Fruit fly (Drosophila melanogaster) whole organism, embryonic: Measurements from ENCODE around the gene CG17325.
A peak's percentile ranks its signal among the peaks of the same experiment; 100 is the strongest.

Source experiments
- Atf-2 ChIP-seq: fragments of 200-800 bp; sonication (Bioruptor generic); optimal IDR thresholded peaks from 2 replicates; lab custom pipeline; 2016; ENCODE audit warnings: missing biosample characterization, missing genetic modification characterization
- Atf6 ChIP-seq: fragments of 200-800 bp; sonication (Bioruptor generic); IDR thresholded peaks from 2 replicates; pipeline ENCODE4 v1.3.6; 2022; ENCODE audit warnings: missing biosample characterization, missing genetic modification characterization
- Blimp-1 ChIP-seq: fragments of 200-800 bp; sonication (Bioruptor generic); optimal IDR thresholded peaks from 3 replicates; lab custom pipeline; 2018; ENCODE audit warnings: missing biosample characterization, missing genetic modification characterization, mild to moderate bottlenecking, moderate library complexity, missing genetic modification reagents
- CG1024 ChIP-seq: fragments of 200-800 bp; sonication (Bioruptor generic); IDR thresholded peaks from 2 replicates; pipeline ENCODE4 v1.3.6; 2022; ENCODE audit warnings: missing biosample characterization, missing genetic modification characterization
- CG10543 ChIP-seq: fragments of 200-800 bp; sonication (Bioruptor generic); optimal IDR thresholded peaks from 3 replicates; lab custom pipeline; 2017; ENCODE audit warnings: missing biosample characterization, mild to moderate bottlenecking, missing genetic modification characterization, moderate library complexity
- CG10959 ChIP-seq: fragments of 200-800 bp; sonication (Bioruptor generic); IDR thresholded peaks from 2 replicates; pipeline ENCODE4 v1.3.6; 2022; ENCODE audit warnings: missing biosample characterization, missing genetic modification characterization
- CG12769 ChIP-seq: fragments of 200-800 bp; sonication (Bioruptor generic); optimal IDR thresholded peaks from 2 replicates; lab custom pipeline; 2019; ENCODE audit warnings: missing biosample characterization, mild to moderate bottlenecking, missing genetic modification characterization, moderate library complexity
- CG13123 ChIP-seq: fragments of 200-800 bp; sonication (Bioruptor generic); optimal IDR thresholded peaks from 2 replicates; lab custom pipeline; 2016; ENCODE audit warnings: missing biosample characterization, missing genetic modification characterization
- CG13287 ChIP-seq: fragments of 200-800 bp; sonication (Bioruptor generic); IDR thresholded peaks from 2 replicates; pipeline ENCODE4 v1.3.6; 2022; ENCODE audit warnings: missing biosample characterization, missing genetic modification characterization; ENCODE audit not compliant: partially characterized antibody
- CG14667 ChIP-seq: fragments of 200-800 bp; sonication (Bioruptor generic); IDR thresholded peaks from 2 replicates; pipeline ENCODE4 v1.3.6; 2022; ENCODE audit warnings: missing biosample characterization, missing genetic modification characterization
- CG15269 ChIP-seq: fragments of 200-800 bp; sonication (Bioruptor generic); optimal IDR thresholded peaks from 2 replicates; lab custom pipeline; 2018; ENCODE audit warnings: missing biosample characterization, mild to moderate bottlenecking, missing genetic modification characterization, moderate library complexity
- CG17359 ChIP-seq: fragments of 200-800 bp; sonication (Bioruptor generic); optimal IDR thresholded peaks from 3 replicates; lab custom pipeline; 2018; ENCODE audit warnings: missing biosample characterization, mild to moderate bottlenecking, missing genetic modification characterization, moderate library complexity
- CG17361 ChIP-seq: fragments of 200-800 bp; sonication (Bioruptor generic); IDR thresholded peaks from 3 replicates; pipeline ENCODE4 v1.3.6; 2022; ENCODE audit warnings: missing biosample characterization, missing genetic modification characterization
- CG31224 ChIP-seq: fragments of 200-800 bp; sonication (Bioruptor generic); IDR thresholded peaks from 2 replicates; pipeline ENCODE4 v1.3.6; 2022; ENCODE audit warnings: missing biosample characterization, missing genetic modification characterization
- CG31365 ChIP-seq: fragments of 200-800 bp; sonication (Bioruptor generic); optimal IDR thresholded peaks from 2 replicates; lab custom pipeline; 2018; ENCODE audit warnings: missing biosample characterization, mild to moderate bottlenecking, missing genetic modification characterization
- CG32767 ChIP-seq: fragments of 200-800 bp; sonication (Bioruptor generic); IDR thresholded peaks from 2 replicates; pipeline ENCODE4 v1.3.6; 2022; ENCODE audit warnings: missing biosample characterization, missing genetic modification characterization
- CG3281 ChIP-seq: fragments of 200-800 bp; sonication (Bioruptor generic); optimal IDR thresholded peaks from 3 replicates; lab custom pipeline; 2017; ENCODE audit warnings: missing biosample characterization, mild to moderate bottlenecking, missing genetic modification characterization
- CG8290 ChIP-seq, 3 experiments: fragments of 200-800 bp; sonication (Bioruptor generic); optimal IDR thresholded peaks; 2 replicates each; lab custom pipeline; 2016 to 2019; ENCODE audit warnings: missing biosample characterization in 3 of 3, missing genetic modification characterization in 3 of 3, mild to moderate bottlenecking in 2 of 3, moderate library complexity in 1 of 3
- CG8765 ChIP-seq: fragments of 200-800 bp; sonication (Bioruptor generic); IDR thresholded peaks from 2 replicates; pipeline ENCODE4 v1.3.6; 2022; ENCODE audit warnings: missing biosample characterization, missing genetic modification characterization
- CHES-1-like ChIP-seq: fragments of 200-800 bp; sonication (Bioruptor generic); optimal IDR thresholded peaks from 2 replicates; lab custom pipeline; 2016; ENCODE audit warnings: missing biosample characterization, missing genetic modification characterization
- CrebB ChIP-seq: fragments of 200-800 bp; sonication (Bioruptor generic); optimal IDR thresholded peaks from 3 replicates; lab custom pipeline; 2018; ENCODE audit warnings: missing biosample characterization, mild to moderate bottlenecking, missing genetic modification characterization
- Dek ChIP-seq: fragments of 200-800 bp; sonication (Bioruptor generic); optimal IDR thresholded peaks from 3 replicates; lab custom pipeline; 2019; ENCODE audit warnings: missing biosample characterization, mild to moderate bottlenecking, missing genetic modification characterization, moderate library complexity
- E2f1 ChIP-seq: fragments of 200-800 bp; sonication (Bioruptor generic); IDR thresholded peaks from 2 replicates; pipeline ENCODE4 v1.3.6; 2022; ENCODE audit warnings: missing biosample characterization, missing genetic modification characterization
- HLH3B ChIP-seq: fragments of 200-800 bp; sonication (Bioruptor generic); IDR thresholded peaks from 2 replicates; pipeline ENCODE4 v1.3.6; 2022; ENCODE audit warnings: missing biosample characterization, missing genetic modification characterization
- NC2α ChIP-seq: fragments of 200-800 bp; sonication (Bioruptor generic); optimal IDR thresholded peaks from 2 replicates; lab custom pipeline; 2016; ENCODE audit warnings: missing biosample characterization, missing genetic modification characterization
- NfI ChIP-seq: fragments of 200-800 bp; sonication (Bioruptor generic); optimal IDR thresholded peaks from 3 replicates; lab custom pipeline; 2018; ENCODE audit warnings: missing biosample characterization, mild to moderate bottlenecking, missing genetic modification characterization, moderate library complexity
- Rfx ChIP-seq: fragments of 200-800 bp; sonication (Bioruptor generic); IDR thresholded peaks from 2 replicates; pipeline ENCODE4 v1.3.6; 2022; ENCODE audit warnings: missing biosample characterization, missing genetic modification characterization
- Sry-β ChIP-seq: fragments of 200-800 bp; sonication (Bioruptor generic); optimal IDR thresholded peaks from 2 replicates; lab custom pipeline; 2018; ENCODE audit warnings: missing biosample characterization, mild to moderate bottlenecking, missing genetic modification characterization, moderate library complexity
- amos ChIP-seq: fragments of 200-800 bp; sonication (Bioruptor generic); IDR thresholded peaks from 2 replicates; pipeline ENCODE4 v1.3.6; 2022; ENCODE audit warnings: missing biosample characterization, missing genetic modification characterization; ENCODE audit not compliant: partially characterized antibody
- aop ChIP-seq: fragments of 200-800 bp; sonication (Bioruptor generic); IDR thresholded peaks from 2 replicates; pipeline ENCODE4 v1.3.6; 2022; ENCODE audit warnings: missing biosample characterization, missing genetic modification characterization
- bowl ChIP-seq: fragments of 200-800 bp; sonication (Bioruptor generic); IDR thresholded peaks from 2 replicates; pipeline ENCODE4 v1.3.6; 2022; ENCODE audit warnings: missing biosample characterization, missing genetic modification characterization
- cg ChIP-seq: fragments of 200-800 bp; sonication (Bioruptor generic); optimal IDR thresholded peaks from 3 replicates; lab custom pipeline; 2019; ENCODE audit warnings: missing biosample characterization, mild to moderate bottlenecking, missing genetic modification characterization, moderate library complexity
- chinmo ChIP-seq: fragments of 200-800 bp; sonication (Bioruptor generic); IDR thresholded peaks from 4 replicates; pipeline ENCODE4 v1.3.6; 2022; ENCODE audit warnings: missing biosample characterization, missing genetic modification characterization; ENCODE audit not compliant: partially characterized antibody
- ci ChIP-seq: fragments of 200-800 bp; sonication (Bioruptor generic); IDR thresholded peaks from 3 replicates; pipeline ENCODE4 v1.3.6; 2022; ENCODE audit warnings: missing biosample characterization, missing genetic modification characterization
- corto ChIP-seq: fragments of 200-800 bp; sonication (Bioruptor generic); optimal IDR thresholded peaks from 2 replicates; lab custom pipeline; 2016; ENCODE audit warnings: missing biosample characterization, mild to moderate bottlenecking, missing genetic modification characterization, moderate library complexity
- hkb ChIP-seq, 2 experiments: fragments of 200-800 bp in 1 of 2; fragments of >200 bp in 1 of 2; sonication (Bioruptor generic) in 1 of 2; IDR thresholded peaks in 1 of 2; optimal IDR thresholded peaks in 1 of 2; 2 replicates each; pipeline versions ENCODE4 v1.3.6 to Lab custom; 2017 to 2022; ENCODE audit warnings: missing biosample characterization in 1 of 2, missing genetic modification characterization in 1 of 2
- kay ChIP-seq: fragments of 200-800 bp; sonication (Bioruptor generic); optimal IDR thresholded peaks from 2 replicates; lab custom pipeline; 2016; ENCODE audit warnings: missing biosample characterization, missing genetic modification characterization
- lbe ChIP-seq: fragments of 200-800 bp; sonication (Bioruptor generic); optimal IDR thresholded peaks from 2 replicates; lab custom pipeline; 2016; ENCODE audit warnings: missing biosample characterization, mild to moderate bottlenecking, missing genetic modification characterization
- mirr ChIP-seq: fragments of 200-800 bp; sonication (Bioruptor generic); optimal IDR thresholded peaks from 3 replicates; lab custom pipeline; 2018; ENCODE audit warnings: missing biosample characterization, mild to moderate bottlenecking, missing genetic modification characterization
- mld ChIP-seq: fragments of 200-800 bp; sonication (Bioruptor generic); IDR thresholded peaks from 3 replicates; pipeline ENCODE4 v1.3.6; 2022; ENCODE audit warnings: missing biosample characterization, missing genetic modification characterization; ENCODE audit not compliant: partially characterized antibody
- nom ChIP-seq: fragments of 200-800 bp; sonication (Bioruptor generic); optimal IDR thresholded peaks from 2 replicates; lab custom pipeline; 2017; ENCODE audit warnings: missing biosample characterization, missing genetic modification characterization, mild to moderate bottlenecking, moderate library complexity, missing genetic modification reagents
- oc ChIP-seq: fragments of 200-800 bp; sonication (Bioruptor generic); optimal IDR thresholded peaks from 2 replicates; lab custom pipeline; 2018; ENCODE audit warnings: missing biosample characterization, mild to moderate bottlenecking, missing genetic modification characterization, moderate library complexity
- row ChIP-seq: fragments of 200-800 bp; sonication (Bioruptor generic); IDR thresholded peaks from 3 replicates; pipeline ENCODE4 v1.3.6; 2022; ENCODE audit warnings: missing biosample characterization, missing genetic modification characterization
- sd ChIP-seq: fragments of 200-800 bp; sonication (Bioruptor generic); optimal IDR thresholded peaks from 3 replicates; lab custom pipeline; 2018; ENCODE audit warnings: missing biosample characterization, mild to moderate bottlenecking, missing genetic modification characterization, moderate library complexity
- vvl ChIP-seq: fragments of 200-800 bp; sonication (Bioruptor generic); IDR thresholded peaks from 2 replicates; pipeline ENCODE4 v1.3.6; 2022; ENCODE audit warnings: missing biosample characterization, missing genetic modification characterization
- wek ChIP-seq: fragments of 200-800 bp; sonication (Bioruptor generic); optimal IDR thresholded peaks from 3 replicates; lab custom pipeline; 2018; ENCODE audit warnings: missing biosample characterization, mild to moderate bottlenecking, missing genetic modification characterization, moderate library complexity
- zf30C ChIP-seq: fragments of 200-800 bp; sonication (Bioruptor generic); optimal IDR thresholded peaks from 3 replicates; lab custom pipeline; 2018; ENCODE audit warnings: missing biosample characterization, mild to moderate bottlenecking, missing genetic modification characterization

CG17325 gene

DNA sequence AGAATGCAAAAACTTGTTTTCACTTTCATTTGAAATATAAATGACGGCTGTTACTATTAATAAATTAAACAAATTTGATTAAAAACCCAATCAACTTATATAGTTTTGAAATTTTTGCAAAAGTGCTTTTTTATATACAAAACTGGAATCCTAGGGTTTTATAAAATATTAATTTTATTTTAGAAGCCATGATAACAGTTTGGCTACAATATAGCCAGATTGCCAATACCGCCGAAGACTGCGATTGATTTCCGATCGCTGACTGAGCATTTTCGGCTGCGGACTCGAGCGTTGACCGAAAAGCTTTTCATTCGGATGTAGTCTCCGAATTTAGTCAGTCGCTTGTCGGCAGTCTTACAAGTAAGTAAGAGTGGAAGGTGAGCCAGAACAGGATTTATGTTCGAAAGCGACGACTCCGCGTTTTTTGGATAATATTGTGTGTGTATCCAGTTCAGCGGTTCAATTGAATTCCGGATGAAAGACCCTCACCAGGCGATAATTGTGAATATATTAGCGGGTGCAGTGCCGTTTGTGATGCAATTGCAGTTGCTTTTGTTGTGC lies 10.9 kb downstream of the CG17325 start, which contains the start of gene Ugt36D1:
Gene Ugt36D1 (plus strand): TSS at position 306 of the 561 bp plus-strand sequence.
- TF ChIP-seq CG14667 (no peak), Atf6 (0 out of 2 replicates have a peak, but pooled peaks have one; percentile 12), vvl (GFP tag; lab: Robert Waterston, UW) (0 out of 2 replicates have a peak, but pooled peaks have one; percentile 37), Dek (tag; lab: Kevin White, UChicago) (peak; percentile 11), nom (peak; percentile 15), chinmo (peak; percentile 81; the same call in 2 of the 4 replicates), CG10959 (GFP tag; lab: Robert Waterston, UW) (no peak), corto (GFP tag; lab: Kevin White, UChicago) (peak; percentile 4), wek (GFP tag; lab: Kevin White, UChicago) (peak; percentile 8), CG1024 (GFP tag; lab: Robert Waterston, UW) (no peak), CG8290 (GFP tag; optimal IDR thresholded peaks at IDR 0.05; lab: Kevin White, UChicago) (no peak), CG8290 (tag; optimal IDR thresholded peaks at IDR 0.05; lab: Kevin White, UChicago) (peak in 1 of 2 experiments; percentile 47), CG12769 (tag; lab: Kevin White, UChicago) (peak; percentile 50), CG8765 (GFP tag; lab: Robert Waterston, UW) (no peak), Atf-2 (no peak), amos (GFP tag; lab: Robert Waterston, UW) (peak; percentile 41; the same call in 1 of the 2 replicates), ci (GFP tag; lab: Robert Waterston, UW) (peak; percentile 74; the same call in 2 of the 3 replicates), CG17361 (GFP tag; lab: Robert Waterston, UW) (peak; percentile 26; the same call in 1 of the 3 replicates), CG31224 (GFP tag; lab: Robert Waterston, UW) (no peak), CG10543 (peak; percentile 17), CG13287 (GFP tag; lab: Robert Waterston, UW) (peak; percentile 43; the same call in 1 of the 2 replicates), row (GFP tag; lab: Robert Waterston, UW) (peak; percentile 72), lbe (GFP tag; lab: Kevin White, UChicago) (peak; percentile 50), CG17359 (tag; lab: Kevin White, UChicago) (no peak), sd (tag; lab: Kevin White, UChicago) (peak; percentile 76), hkb (optimal IDR thresholded peaks at IDR 0.05; lab: Kevin White, UChicago) (no peak), hkb (GFP tag; IDR thresholded peaks at IDR 0.05; lab: Robert Waterston, UW) (0 out of 2 replicates have a peak, but pooled peaks have one; percentile 33), CrebB (tag; lab: Kevin White, UChicago) (peak; percentile 4), CG15269 (peak; percentile 18), zf30C (GFP tag; lab: Kevin White, UChicago) (no peak), Blimp-1 (GFP tag; lab: Kevin White, UChicago) (peak; percentile 72), CG13123 (GFP tag; lab: Kevin White, UChicago) (no peak), CG3281 (GFP tag; lab: Kevin White, UChicago) (peak; percentile 0), Rfx (GFP tag; lab: Robert Waterston, UW) (peak; percentile 33; the same call in 1 of the 2 replicates), oc (peak; percentile 27), NC2α (GFP tag; lab: Kevin White, UChicago) (no peak), bowl (GFP tag; lab: Robert Waterston, UW) (no peak), E2f1 (GFP tag; lab: Robert Waterston, UW) (peak; percentile 36; the same call in 1 of the 2 replicates), CG31365 (tag; lab: Kevin White, UChicago) (peak; percentile 10), NfI (peak; percentile 39), CG32767 (peak; percentile 69), mirr (GFP tag; lab: Kevin White, UChicago) (peak; percentile 9), CHES-1-like (GFP tag; lab: Kevin White, UChicago) (no peak), aop (peak; percentile 67; the same call in 1 of the 2 replicates), Sry-β (GFP tag; lab: Kevin White, UChicago) (peak; percentile 93), HLH3B (GFP tag; lab: Robert Waterston, UW) (peak; percentile 30; the same call in 1 of the 2 replicates), cg (no peak), kay (GFP tag; lab: Kevin White, UChicago) (no peak), mld (GFP tag; lab: Robert Waterston, UW) (0 out of 3 replicates have a peak, but pooled peaks have one; percentile 48)
